Worm (Caenorhabditis elegans) whole organism, L1 larva: ENCODE results near the gene C29F9.5.

Source experiments
- alr-1 ChIP-seq: fragments of 200-800 bp; sonication (Bioruptor generic); optimal IDR thresholded peaks from 2 replicates; lab custom pipeline; 2018; ENCODE audit warnings: borderline replicate concordance, mild to moderate bottlenecking, missing genetic modification characterization, missing compliant biosample characterization
- aly-2 ChIP-seq: fragments of 150-350 bp; optimal IDR thresholded peaks from 2 replicates; lab custom pipeline; 2014; ENCODE audit warnings: missing biosample characterization, missing genetic modification characterization
- elt-3 ChIP-seq, 6 experiments: fragments of 150-350 bp in 1 of 6; sonication (generic microtip); optimal IDR thresholded peaks; 2 replicates each; lab custom pipeline; 2017 to 2018; ENCODE audit warnings: missing biosample characterization in 6 of 6, missing genetic modification characterization in 6 of 6, inconsistent platforms in 1 of 6
- ets-5 ChIP-seq: fragments of 200-800 bp; sonication (Bioruptor generic); IDR thresholded peaks from 2 replicates; pipeline ENCODE4 v1.3.6; 2022; ENCODE audit warnings: missing genetic modification characterization, missing compliant biosample characterization
- nhr-12 ChIP-seq: sonication (generic microtip); optimal IDR thresholded peaks from 2 replicates; lab custom pipeline; 2017; ENCODE audit warnings: missing biosample characterization, missing genetic modification characterization
- nhr-76 ChIP-seq: sonication (generic microtip); optimal IDR thresholded peaks from 2 replicates; lab custom pipeline; 2017; ENCODE audit warnings: missing biosample characterization, missing genetic modification characterization
- nhr-77 ChIP-seq: fragments of 150-350 bp; optimal IDR thresholded peaks from 2 replicates; lab custom pipeline; 2014; ENCODE audit warnings: missing biosample characterization, missing genetic modification characterization
- nhr-85 ChIP-seq: sonication (generic microtip); peaks from one replicate; lab custom pipeline; 2016; ENCODE audit warnings: missing genetic modification characterization, inconsistent platforms, missing compliant biosample characterization
- nhr-90 ChIP-seq: sonication (generic microtip); optimal IDR thresholded peaks from 2 replicates; lab custom pipeline; 2016; ENCODE audit warnings: mild to moderate bottlenecking, missing genetic modification characterization, missing compliant biosample characterization; ENCODE audit not compliant: poor library complexity
- pqm-1 ChIP-seq: sonication (generic microtip); optimal IDR thresholded peaks from 3 replicates; lab custom pipeline; 2017; ENCODE audit warnings: missing biosample characterization, missing genetic modification characterization
- sptf-1 ChIP-seq: fragments of 150-350 bp; optimal IDR thresholded peaks from 2 replicates; lab custom pipeline; 2014; ENCODE audit warnings: missing biosample characterization, missing genetic modification characterization
- zag-1 ChIP-seq: fragments of 150-350 bp; optimal IDR thresholded peaks from 2 replicates; lab custom pipeline; 2014; ENCODE audit warnings: missing biosample characterization, missing genetic modification characterization
- ztf-4 ChIP-seq: fragments of 150-350 bp; optimal IDR thresholded peaks from 2 replicates; lab custom pipeline; 2014; ENCODE audit warnings: missing biosample characterization, missing genetic modification characterization

- TF ChIP-seq elt-3 (tag; optimal IDR thresholded peaks at IDR 0.05; lab: Kevin White, UChicago) (no peak), sptf-1 (tag; lab: Kevin White, UChicago) (no peak), alr-1 (no peak), nhr-12 (tag; lab: Kevin White, UChicago) (no peak), pqm-1 (tag; lab: Kevin White, UChicago) (no peak), zag-1 (tag; lab: Kevin White, UChicago) (no peak), ets-5 (GFP tag; lab: Robert Waterston, UW) (no peak), aly-2 (tag; lab: Kevin White, UChicago) (no peak), nhr-85 (tag; lab: Kevin White, UChicago) (no peak), nhr-90 (no peak), nhr-76 (tag; lab: Kevin White, UChicago) (no peak), nhr-77 (tag; lab: Kevin White, UChicago) (no peak), ztf-4 (no peak)
Measured at ce11 chrIII:151084-151483, 33.8 kb downstream of the C29F9.5 start.
